Fruit fly (Drosophila melanogaster) whole organism, wandering third instar larva: ENCODE measurements around the gene CG14115.

Source experiments
- CrebA ChIP-seq: fragments of 200-800 bp; sonication (Bioruptor generic); optimal IDR thresholded peaks from 2 replicates; lab custom pipeline; 2016; ENCODE audit warnings: missing biosample characterization, mild to moderate bottlenecking, missing genetic modification characterization, borderline replicate concordance
- Dif ChIP-seq: fragments of 200-275, 200-300 bp; sonication (Bioruptor generic); optimal IDR thresholded peaks from 2 replicates; lab custom pipeline; 2018; ENCODE audit warnings: missing biosample characterization, missing genetic modification characterization; ENCODE audit not compliant: partially characterized antibody
- GATAd ChIP-seq: sonication (Bioruptor generic); optimal IDR thresholded peaks from 2 replicates; lab custom pipeline; 2016; ENCODE audit warnings: missing biosample characterization, missing genetic modification characterization
- Hr78 ChIP-seq: fragments of >200 bp; optimal IDR thresholded peaks from 2 replicates; lab custom pipeline; 2017; ENCODE audit warnings: missing biosample characterization, missing genetic modification characterization
- fru ChIP-seq: fragments of 200-800 bp; sonication (Bioruptor generic); optimal IDR thresholded peaks from 3 replicates; lab custom pipeline; 2016; ENCODE audit warnings: missing biosample characterization, mild to moderate bottlenecking, missing genetic modification characterization
- lola ChIP-seq: fragments of >200 bp; optimal IDR thresholded peaks from 2 replicates; lab custom pipeline; 2017; ENCODE audit warnings: missing biosample characterization, missing genetic modification characterization
- psq ChIP-seq: fragments of 200-800 bp; sonication (Bioruptor generic); optimal IDR thresholded peaks from 3 replicates; lab custom pipeline; 2017; ENCODE audit warnings: missing biosample characterization, mild to moderate bottlenecking, missing genetic modification characterization, moderate library complexity
- usp ChIP-seq: fragments of >200 bp; optimal IDR thresholded peaks from 2 replicates; lab custom pipeline; 2017; ENCODE audit warnings: missing biosample characterization, missing genetic modification characterization

dm6 chr3L:13087189-13087588, 26.0 kb upstream of the CG14115 start, which contains the start of gene CG17300:
- TF ChIP-seq fru (GFP tag; lab: Kevin White, UChicago) (no peak), lola (no peak), GATAd (GFP tag; lab: Kevin White, UChicago) (no peak), CrebA (no peak), Hr78 (no peak), psq (GFP tag; lab: Kevin White, UChicago) (no peak), Dif (GFP tag; lab: Kevin White, UChicago) (no peak), usp (GFP tag; lab: Kevin White, UChicago) (no peak)
